Fruit fly (Drosophila melanogaster) whole organism, embryonic: ENCODE results near the gene tsh.

Source experiments
- Atf3 ChIP-seq: fragments of 200-800 bp; sonication (Bioruptor generic); optimal IDR thresholded peaks from 3 replicates; lab custom pipeline; 2016; ENCODE audit warnings: missing biosample characterization, missing genetic modification characterization
- CG12104 ChIP-seq: fragments of 200-800 bp; sonication (Bioruptor generic); optimal IDR thresholded peaks from 3 replicates; lab custom pipeline; 2016; ENCODE audit warnings: missing biosample characterization, missing genetic modification characterization
- CG13624 ChIP-seq: fragments of 200-800 bp; sonication (Bioruptor generic); optimal IDR thresholded peaks from 2 replicates; lab custom pipeline; 2016; ENCODE audit warnings: missing biosample characterization, missing genetic modification characterization
- CG13894 ChIP-seq: fragments of 200-800 bp; sonication (Bioruptor generic); optimal IDR thresholded peaks from 3 replicates; lab custom pipeline; 2018; ENCODE audit warnings: missing biosample characterization, mild to moderate bottlenecking, missing genetic modification characterization, moderate library complexity
- CG14860 ChIP-seq: fragments of 200-800 bp; sonication (Bioruptor generic); IDR thresholded peaks from 3 replicates; pipeline ENCODE4 v1.3.6; 2022; ENCODE audit warnings: missing biosample characterization, missing genetic modification characterization; ENCODE audit not compliant: partially characterized antibody
- CG15269 ChIP-seq: fragments of 200-800 bp; sonication (Bioruptor generic); optimal IDR thresholded peaks from 2 replicates; lab custom pipeline; 2018; ENCODE audit warnings: missing biosample characterization, mild to moderate bottlenecking, missing genetic modification characterization, moderate library complexity
- CG1529 ChIP-seq: fragments of 200-800 bp; sonication (Bioruptor generic); optimal IDR thresholded peaks from 3 replicates; lab custom pipeline; 2018; ENCODE audit warnings: missing biosample characterization, missing genetic modification characterization
- CG15479 ChIP-seq: fragments of 200-800 bp; sonication (Bioruptor generic); optimal IDR thresholded peaks from 3 replicates; lab custom pipeline; 2019; ENCODE audit warnings: missing biosample characterization, mild to moderate bottlenecking, missing genetic modification characterization, moderate library complexity
- CG15514 ChIP-seq: fragments of 200-800 bp; sonication (Bioruptor generic); optimal IDR thresholded peaks from 3 replicates; lab custom pipeline; 2017; ENCODE audit warnings: missing biosample characterization, missing genetic modification characterization, mild to moderate bottlenecking, moderate library complexity, missing genetic modification reagents
- CG16863 ChIP-seq: fragments of 200-800 bp; sonication (Bioruptor generic); optimal IDR thresholded peaks from 3 replicates; lab custom pipeline; 2016; ENCODE audit warnings: missing biosample characterization, missing genetic modification characterization
- CG17186 ChIP-seq: fragments of 200-800 bp; sonication (Bioruptor generic); optimal IDR thresholded peaks from 3 replicates; lab custom pipeline; 2017; ENCODE audit warnings: missing biosample characterization, missing genetic modification reagents, missing genetic modification characterization
- CG1832 ChIP-seq: fragments of 200-800 bp; sonication (Bioruptor generic); optimal IDR thresholded peaks from 2 replicates; lab custom pipeline; 2017; ENCODE audit warnings: missing biosample characterization, mild to moderate bottlenecking, missing genetic modification characterization, inconsistent platforms
- CG2199 ChIP-seq: fragments of 200-800 bp; sonication (Bioruptor generic); IDR thresholded peaks from 3 replicates; pipeline ENCODE4 v1.3.6; 2022; ENCODE audit warnings: missing biosample characterization, missing genetic modification characterization
- CG3407 ChIP-seq: fragments of 200-800 bp; sonication (Bioruptor generic); optimal IDR thresholded peaks from 2 replicates; lab custom pipeline; 2018; ENCODE audit warnings: missing biosample characterization, mild to moderate bottlenecking, missing genetic modification characterization
- CG9609 ChIP-seq: fragments of 200-800 bp; sonication (Bioruptor generic); optimal IDR thresholded peaks from 3 replicates; lab custom pipeline; 2016; ENCODE audit warnings: missing biosample characterization, missing genetic modification characterization
- CG9876 ChIP-seq: fragments of 200-800 bp; sonication (Bioruptor generic); optimal IDR thresholded peaks from 2 replicates; lab custom pipeline; 2016; ENCODE audit warnings: missing biosample characterization, missing genetic modification characterization
- CG9932 ChIP-seq: fragments of 200-800 bp; sonication (Bioruptor generic); IDR thresholded peaks from 2 replicates; pipeline ENCODE4 v1.3.6; 2022; ENCODE audit warnings: missing biosample characterization, missing genetic modification characterization
- D ChIP-seq, 2 experiments: fragments of 200-800 bp in 1 of 2; fragments of >200 bp in 1 of 2; sonication (Bioruptor generic) in 1 of 2; optimal IDR thresholded peaks; 2 replicates in 1 of 2; 3 replicates in 1 of 2; lab custom pipeline; 2017; ENCODE audit warnings: mild to moderate bottlenecking in 1 of 2, missing biosample characterization in 1 of 2, missing genetic modification characterization in 1 of 2, missing genetic modification reagents in 1 of 2
- Deaf1 ChIP-seq: fragments of 200-800 bp; optimal IDR thresholded peaks from 3 replicates; lab custom pipeline; 2019; ENCODE audit warnings: missing biosample characterization, mild to moderate bottlenecking, missing genetic modification characterization, moderate library complexity
- Med ChIP-seq: fragments of 200-800 bp; sonication (Bioruptor generic); peaks from one replicate; lab custom pipeline; 2016; ENCODE audit warnings: missing biosample characterization, missing genetic modification characterization, mild to moderate bottlenecking, inconsistent platforms, moderate library complexity
- Nf-YA ChIP-seq: fragments of 200-800 bp; sonication (Bioruptor generic); IDR thresholded peaks from 2 replicates; pipeline ENCODE4 v1.3.6; 2022; ENCODE audit warnings: missing biosample characterization, missing genetic modification characterization
- Nf-YB ChIP-seq: fragments of 200-800 bp; sonication (Bioruptor generic); optimal IDR thresholded peaks from 3 replicates; lab custom pipeline; 2019; ENCODE audit warnings: missing biosample characterization, mild to moderate bottlenecking, missing genetic modification characterization, moderate library complexity
- Nf-YC ChIP-seq: fragments of 200-800 bp; optimal IDR thresholded peaks from 3 replicates; lab custom pipeline; 2019; ENCODE audit warnings: missing biosample characterization, mild to moderate bottlenecking, missing genetic modification characterization, moderate library complexity
- Oaz ChIP-seq: fragments of 200-800 bp; sonication (Bioruptor generic); IDR thresholded peaks from 2 replicates; pipeline ENCODE4 v1.3.6; 2022; ENCODE audit warnings: missing biosample characterization, missing genetic modification characterization
- Ptx1 ChIP-seq: fragments of 200-800 bp; sonication (Bioruptor generic); IDR thresholded peaks from 2 replicates; pipeline ENCODE4 v1.3.6; 2022; ENCODE audit warnings: missing biosample characterization, missing genetic modification characterization
- Six4 ChIP-seq: fragments of 200-800 bp; sonication (Bioruptor generic); optimal IDR thresholded peaks from 2 replicates; lab custom pipeline; 2016; ENCODE audit warnings: missing biosample characterization, missing genetic modification characterization
- Sry-β ChIP-seq: fragments of 200-800 bp; sonication (Bioruptor generic); optimal IDR thresholded peaks from 2 replicates; lab custom pipeline; 2018; ENCODE audit warnings: missing biosample characterization, mild to moderate bottlenecking, missing genetic modification characterization, moderate library complexity
- Xrp1 ChIP-seq: fragments of 200-800 bp; sonication (Bioruptor generic); IDR thresholded peaks from 2 replicates; pipeline ENCODE4 v1.3.6; 2022; ENCODE audit warnings: missing biosample characterization, missing genetic modification characterization
- ac ChIP-seq: fragments of 200-800 bp; sonication (Bioruptor generic); optimal IDR thresholded peaks from 3 replicates; lab custom pipeline; 2017; ENCODE audit warnings: missing biosample characterization, mild to moderate bottlenecking, missing genetic modification characterization
- amos ChIP-seq: fragments of 200-800 bp; sonication (Bioruptor generic); IDR thresholded peaks from 2 replicates; pipeline ENCODE4 v1.3.6; 2022; ENCODE audit warnings: missing biosample characterization, missing genetic modification characterization; ENCODE audit not compliant: partially characterized antibody
- aop ChIP-seq: fragments of 200-800 bp; sonication (Bioruptor generic); IDR thresholded peaks from 2 replicates; pipeline ENCODE4 v1.3.6; 2022; ENCODE audit warnings: missing biosample characterization, missing genetic modification characterization
- cg ChIP-seq: fragments of 200-800 bp; sonication (Bioruptor generic); optimal IDR thresholded peaks from 3 replicates; lab custom pipeline; 2019; ENCODE audit warnings: missing biosample characterization, mild to moderate bottlenecking, missing genetic modification characterization, moderate library complexity
- chinmo ChIP-seq: fragments of 200-800 bp; sonication (Bioruptor generic); IDR thresholded peaks from 4 replicates; pipeline ENCODE4 v1.3.6; 2022; ENCODE audit warnings: missing biosample characterization, missing genetic modification characterization; ENCODE audit not compliant: partially characterized antibody
- ci ChIP-seq: fragments of 200-800 bp; sonication (Bioruptor generic); IDR thresholded peaks from 3 replicates; pipeline ENCODE4 v1.3.6; 2022; ENCODE audit warnings: missing biosample characterization, missing genetic modification characterization
- emc ChIP-seq: fragments of 200-800 bp; sonication (Bioruptor generic); optimal IDR thresholded peaks from 2 replicates; lab custom pipeline; 2016; ENCODE audit warnings: missing biosample characterization, missing genetic modification characterization
- en ChIP-seq: fragments of 200-800 bp; sonication (Bioruptor generic); optimal IDR thresholded peaks from 2 replicates; lab custom pipeline; 2016; ENCODE audit warnings: missing biosample characterization, missing genetic modification characterization
- ham ChIP-seq: fragments of 200-800 bp; sonication (Bioruptor generic); IDR thresholded peaks from 2 replicates; pipeline ENCODE4 v1.3.6; 2022; ENCODE audit warnings: missing biosample characterization, missing genetic modification characterization
- kah ChIP-seq: fragments of 200-800 bp; sonication (Bioruptor generic); optimal IDR thresholded peaks from 2 replicates; lab custom pipeline; 2018; ENCODE audit warnings: missing biosample characterization, mild to moderate bottlenecking, missing genetic modification characterization
- ken ChIP-seq: fragments of 200-800 bp; sonication (Bioruptor generic); IDR thresholded peaks from 3 replicates; pipeline ENCODE4 v1.3.6; 2022; ENCODE audit warnings: missing biosample characterization, missing genetic modification characterization
- kni ChIP-seq: fragments of 200-800 bp; sonication (Bioruptor generic); optimal IDR thresholded peaks from 3 replicates; lab custom pipeline; 2017; ENCODE audit warnings: mild to moderate bottlenecking, missing biosample characterization, missing genetic modification reagents, missing genetic modification characterization
- lmd ChIP-seq: fragments of 200-800 bp; sonication (Bioruptor generic); IDR thresholded peaks from 2 replicates; pipeline ENCODE4 v1.3.6; 2022; ENCODE audit warnings: missing biosample characterization, missing genetic modification characterization
- nom ChIP-seq: fragments of 200-800 bp; sonication (Bioruptor generic); optimal IDR thresholded peaks from 2 replicates; lab custom pipeline; 2017; ENCODE audit warnings: missing biosample characterization, missing genetic modification characterization, mild to moderate bottlenecking, moderate library complexity, missing genetic modification reagents
- pnt ChIP-seq: fragments of 200-800 bp; sonication (Bioruptor generic); optimal IDR thresholded peaks from 3 replicates; lab custom pipeline; 2016; ENCODE audit warnings: missing biosample characterization, missing genetic modification characterization
- slbo ChIP-seq: fragments of 200-800 bp; sonication (Bioruptor generic); IDR thresholded peaks from 2 replicates; pipeline ENCODE4 v1.3.6; 2022; ENCODE audit warnings: missing biosample characterization, missing genetic modification characterization
- sqz ChIP-seq: fragments of 200-800 bp; sonication (Bioruptor generic); optimal IDR thresholded peaks from 3 replicates; lab custom pipeline; 2018; ENCODE audit warnings: missing biosample characterization, mild to moderate bottlenecking, missing genetic modification characterization
- stc ChIP-seq: fragments of 200-800 bp; sonication (Bioruptor generic); IDR thresholded peaks from 2 replicates; pipeline ENCODE4 v1.3.6; 2022; ENCODE audit warnings: missing biosample characterization, missing genetic modification characterization
- twi ChIP-seq: fragments of 200-800 bp; optimal IDR thresholded peaks from 2 replicates; lab custom pipeline; 2019; ENCODE audit warnings: missing biosample characterization, mild to moderate bottlenecking, missing genetic modification characterization, moderate library complexity
- vnd ChIP-seq: fragments of 200-800 bp; sonication (Bioruptor generic); IDR thresholded peaks from 3 replicates; pipeline ENCODE4 v1.3.6; 2022; ENCODE audit warnings: missing biosample characterization, missing genetic modification characterization; ENCODE audit not compliant: partially characterized antibody
- zen ChIP-seq: fragments of 200-800 bp; sonication (Bioruptor generic); optimal IDR thresholded peaks from 3 replicates; lab custom pipeline; 2018; ENCODE audit warnings: missing biosample characterization, mild to moderate bottlenecking, missing genetic modification characterization, moderate library complexity

tsh gene

dm6 chr2L:21860566-21860965 lies 32.2 kb downstream of the tsh start:
- peak; percentile 70 for TF ChIP-seq zen (tag; lab: Kevin White, UChicago)
- peak; percentile 37 for TF ChIP-seq cg
- peak; percentile 2 for TF ChIP-seq kah (GFP tag; lab: Kevin White, UChicago)
- TF ChIP-seq CG15479 (GFP tag; lab: Kevin White, UChicago), result peak; percentile 62
- no peak for TF ChIP-seq CG12104
- TF ChIP-seq CG9932 (GFP tag; lab: Robert Waterston, UW), result 0 out of 2 replicates have a peak, but pooled peaks have one; percentile 10
- TF ChIP-seq D (optimal IDR thresholded peaks at IDR 0.05; lab: Kevin White, UChicago), result peak; percentile 24
- no peak for TF ChIP-seq D (GFP tag; optimal IDR thresholded peaks at IDR 0.05; lab: Kevin White, UChicago)
- TF ChIP-seq CG2199, result 0 out of 3 replicates have a peak, but pooled peaks have one; percentile 48
- no peak for TF ChIP-seq Xrp1 (GFP tag; lab: Robert Waterston, UW)

dm6 chr2L:21863544-21863945 lies 35.2 kb downstream of the tsh start:
- TF ChIP-seq Med (GFP tag; lab: Kevin White, UChicago) (peak; percentile 56), nom (GFP tag; lab: Kevin White, UChicago) (peak; percentile 45), chinmo (GFP tag; lab: Robert Waterston, UW) (0 out of 4 replicates have a peak, but pooled peaks have one; percentile 49), Deaf1 (tag; lab: Kevin White, UChicago) (peak; percentile 60), CG1832 (GFP tag; lab: Kevin White, UChicago) (peak; percentile 55), ci (no peak), CG14860 (no peak), Atf3 (GFP tag; lab: Kevin White, UChicago) (no peak), ken (0 out of 3 replicates have a peak, but pooled peaks have one; percentile 28), CG15269 (tag; lab: Kevin White, UChicago) (peak; percentile 1), Nf-YA (GFP tag; lab: Robert Waterston, UW) (no peak), CG1529 (GFP tag; lab: Kevin White, UChicago) (no peak), pnt (GFP tag; lab: Kevin White, UChicago) (no peak), CG9876 (GFP tag; lab: Kevin White, UChicago) (no peak), en (no peak), slbo (GFP tag; lab: Robert Waterston, UW) (0 out of 2 replicates have a peak, but pooled peaks have one; percentile 13), kni (GFP tag; lab: Kevin White, UChicago) (peak; percentile 49), CG16863 (no peak), CG13894 (peak; percentile 0), stc (GFP tag; lab: Robert Waterston, UW) (no peak), vnd (GFP tag; lab: Robert Waterston, UW) (no peak), Nf-YC (tag; lab: Kevin White, UChicago) (peak; percentile 44), lmd (0 out of 2 replicates have a peak, but pooled peaks have one; percentile 17), CG17186 (no peak), CG13624 (GFP tag; lab: Kevin White, UChicago) (no peak), CG15514 (GFP tag; lab: Kevin White, UChicago) (no peak), ac (GFP tag; lab: Kevin White, UChicago) (no peak), aop (GFP tag; lab: Robert Waterston, UW) (no peak), Six4 (GFP tag; lab: Kevin White, UChicago) (no peak), Nf-YB (GFP tag; lab: Kevin White, UChicago) (peak; percentile 51), Oaz (GFP tag; lab: Robert Waterston, UW) (no peak), twi (tag; lab: Kevin White, UChicago) (peak; percentile 23), CG2199 (0 out of 3 replicates have a peak, but pooled peaks have one; percentile 15), amos (GFP tag; lab: Robert Waterston, UW) (no peak), emc (no peak), CG3407 (no peak), CG9609 (GFP tag; lab: Kevin White, UChicago) (no peak), Ptx1 (GFP tag; lab: Robert Waterston, UW) (no peak), sqz (GFP tag; lab: Kevin White, UChicago) (peak; percentile 54), ham (GFP tag; lab: Robert Waterston, UW) (no peak), Sry-β (GFP tag; lab: Kevin White, UChicago) (peak; percentile 2)
